Fruit fly (Drosophila melanogaster): ENCODE data around the gene CG43056.

The CG43056 gene

dm6 chr2L:4437487-4437886, at the start of gene CG43056:
Gene CG43056 (plus strand): TSS chr2L:4437787.
- TF ChIP-seq fru (GFP tag; optimal IDR thresholded peaks at IDR 0.05): no peak

- TF ChIP-seq psq (GFP tag; optimal IDR thresholded peaks at IDR 0.05) (no peak), dmrt93B (GFP tag; optimal IDR thresholded peaks at IDR 0.05) (no peak), woc (GFP tag; optimal IDR thresholded peaks at IDR 0.05) (no peak), Dif (GFP tag; optimal IDR thresholded peaks at IDR 0.05; ENCODE audit: partially characterized antibody) (no peak), CrebA (GFP tag; optimal IDR thresholded peaks at IDR 0.05; ENCODE audit: borderline replicate concordance) (no peak), fru (GFP tag; optimal IDR thresholded peaks at IDR 0.05) (no peak), br (GFP tag; optimal IDR thresholded peaks at IDR 0.05) (no peak)
Measured at dm6 chr2L:4388027-4388426, 49.6 kb upstream of the CG43056 start, which contains the start of gene Tps1. Gene Tps1 (plus strand): TSS chr2L:4388327.

dm6 chr2L:4389405-4390115, 48.0 kb upstream of the CG43056 start:
- no peak for TF ChIP-seq h (GFP tag; optimal IDR thresholded peaks at IDR 0.05)
- no peak for TF ChIP-seq jim (GFP tag; optimal IDR thresholded peaks at IDR 0.05)
- no peak for TF ChIP-seq Sp1 (GFP tag; optimal IDR thresholded peaks at IDR 0.05)
- TF ChIP-seq pan (optimal IDR thresholded peaks at IDR 0.05): no peak
- no peak for TF ChIP-seq usp (GFP tag; optimal IDR thresholded peaks at IDR 0.05)
- no peak for TF ChIP-seq lola (GFP tag; optimal IDR thresholded peaks at IDR 0.05)
- no peak for TF ChIP-seq tai (GFP tag; optimal IDR thresholded peaks at IDR 0.05)
- TF ChIP-seq sage (GFP tag; optimal IDR thresholded peaks at IDR 0.05): no peak
- TF ChIP-seq Dif (GFP tag; optimal IDR thresholded peaks at IDR 0.05; ENCODE audit: partially characterized antibody): no peak
- TF ChIP-seq br (GFP tag; optimal IDR thresholded peaks at IDR 0.05): no peak
- TF ChIP-seq psq (GFP tag; optimal IDR thresholded peaks at IDR 0.05): no peak
- no peak for TF ChIP-seq foxo (GFP tag; optimal IDR thresholded peaks at IDR 0.05)
- no peak for TF ChIP-seq dl (GFP tag; optimal IDR thresholded peaks at IDR 0.05; ENCODE audit: insufficient read depth in 1 of 2, partially characterized antibody in 2 of 2)
- no peak for TF ChIP-seq ey (GFP tag; optimal IDR thresholded peaks at IDR 0.05)
- TF ChIP-seq woc (GFP tag; optimal IDR thresholded peaks at IDR 0.05): no peak
- no peak for TF ChIP-seq CG32264 (GFP tag; optimal IDR thresholded peaks at IDR 0.05)
- TF ChIP-seq CG9705 (GFP tag; optimal IDR thresholded peaks at IDR 0.05): no peak
- TF ChIP-seq brk (GFP tag; optimal IDR thresholded peaks at IDR 0.05): no peak

dm6 chr2L:4393842-4394421, 43.7 kb upstream of the CG43056 start, which contains the start of gene CG3652:
Gene CG3652 (minus strand): TSS chr2L:4393876.
- TF ChIP-seq sv (GFP tag; optimal IDR thresholded peaks at IDR 0.05) (peak; percentile 20), Abd-B (GFP tag; optimal IDR thresholded peaks at IDR 0.05) (no peak), Myc (optimal IDR thresholded peaks at IDR 0.05) (peak; percentile 71), CG9705 (GFP tag; optimal IDR thresholded peaks at IDR 0.05) (peak; percentile 4), HLH106 (tag; optimal IDR thresholded peaks at IDR 0.05) (peak; percentile 52), N (GFP tag; optimal IDR thresholded peaks at IDR 0.05) (no peak), woc (GFP tag; optimal IDR thresholded peaks at IDR 0.05) (no peak), OdsH (GFP tag; optimal IDR thresholded peaks at IDR 0.05) (peak; percentile 30), psq (GFP tag; optimal IDR thresholded peaks at IDR 0.05) (peak; percentile 29), dsf (GFP tag; optimal IDR thresholded peaks at IDR 0.05; ENCODE audit: borderline replicate concordance) (no peak)

- TF ChIP-seq br (GFP tag; optimal IDR thresholded peaks at IDR 0.05) (no peak), pan (optimal IDR thresholded peaks at IDR 0.05) (no peak), OdsH (GFP tag; optimal IDR thresholded peaks at IDR 0.05) (no peak), foxo (GFP tag; optimal IDR thresholded peaks at IDR 0.05) (no peak), jim (GFP tag; optimal IDR thresholded peaks at IDR 0.05) (no peak)
Measured at dm6 chr2L:4400653-4401052, 36.9 kb upstream of the CG43056 start, which contains the start of gene CG33003. Gene CG33003 (plus strand): TSS chr2L:4400953.

Measured in whole organism, wandering third instar larva.